Worm (Caenorhabditis elegans): ENCODE measurements around the gene pap-1.

DNA sequence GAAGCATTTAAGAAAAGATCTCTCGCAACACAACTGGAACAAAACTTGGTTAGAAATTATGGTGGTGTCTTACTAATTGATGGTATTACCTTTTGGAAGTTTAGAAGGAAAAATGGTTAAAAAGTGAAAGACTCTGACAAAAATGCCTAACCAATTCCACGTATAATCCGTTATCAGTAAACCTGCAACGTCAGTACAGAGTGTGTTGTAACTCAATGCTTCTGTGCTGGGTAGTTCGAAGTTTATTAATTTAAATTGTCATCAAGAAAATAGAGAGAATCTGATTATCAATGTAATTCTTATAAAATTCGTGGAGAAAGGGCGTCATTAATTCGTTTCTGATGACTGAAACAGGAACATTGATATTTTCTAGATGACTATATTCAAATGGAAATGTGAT is 6.6 kb upstream of the pap-1 start:
- TF ChIP-seq ref-1 (GFP tag; conservative IDR thresholded peaks at IDR 0.05) (no peak), med-1 (GFP tag; optimal IDR thresholded peaks at IDR 0.05; ENCODE audit: insufficient read depth) (no peak)

Data from whole organism, midembryonic.